Worm (Caenorhabditis elegans) whole organism, mixed stage, embryonic: ENCODE measurements around the gene C37H5.13.
A peak's percentile ranks its signal among the peaks of the same experiment; 100 is the strongest.

Source experiments
- M03D4.4 ChIP-seq: sonication (generic microtip); optimal IDR thresholded peaks from 2 replicates; lab custom pipeline; 2017; ENCODE audit warnings: mild to moderate bottlenecking, missing genetic modification characterization, missing compliant biosample characterization
- bed-3 ChIP-seq: fragments of 200-800 bp; sonication (Bioruptor generic); optimal IDR thresholded peaks from 3 replicates; lab custom pipeline; 2018; ENCODE audit warnings: mild to moderate bottlenecking, missing genetic modification characterization, moderate library complexity, missing compliant biosample characterization
- blmp-1 ChIP-seq: fragments of 150-350 bp; optimal IDR thresholded peaks from 2 replicates; lab custom pipeline; 2014; ENCODE audit warnings: missing biosample characterization, missing genetic modification characterization
- ceh-39 ChIP-seq: fragments of 150-350 bp; optimal IDR thresholded peaks from 2 replicates; lab custom pipeline; 2014; ENCODE audit warnings: missing biosample characterization, missing genetic modification characterization
- ceh-43 ChIP-seq: fragments of 200-800 bp; sonication (Bioruptor generic); optimal IDR thresholded peaks from 2 replicates; lab custom pipeline; 2018; ENCODE audit warnings: mild to moderate bottlenecking, missing genetic modification characterization, moderate library complexity, missing compliant biosample characterization
- ceh-83 ChIP-seq: fragments of 200-800 bp; sonication (Bioruptor generic); optimal IDR thresholded peaks from 2 replicates; lab custom pipeline; 2018; ENCODE audit warnings: mild to moderate bottlenecking, missing genetic modification characterization, missing compliant biosample characterization
- ces-1 ChIP-seq: fragments of 150-350 bp; optimal IDR thresholded peaks from 2 replicates; lab custom pipeline; 2014; ENCODE audit warnings: missing biosample characterization, missing genetic modification reagents, missing genetic modification characterization
- cnd-1 ChIP-seq: fragments of 200-800 bp; sonication (Bioruptor generic); optimal IDR thresholded peaks from 2 replicates; lab custom pipeline; 2018; ENCODE audit warnings: mild to moderate bottlenecking, missing genetic modification characterization, missing compliant biosample characterization
- drap-1 ChIP-seq: fragments of 200-800 bp; sonication (Bioruptor generic); optimal IDR thresholded peaks from 3 replicates; lab custom pipeline; 2018; ENCODE audit warnings: mild to moderate bottlenecking, missing genetic modification characterization, missing compliant biosample characterization
- elt-1 ChIP-seq: sonication (generic microtip); optimal IDR thresholded peaks from 2 replicates; lab custom pipeline; 2017; ENCODE audit warnings: missing genetic modification characterization, mild to moderate bottlenecking, missing compliant biosample characterization, antibody characterized with exemption, moderate library complexity, borderline replicate concordance; ENCODE audit not compliant: insufficient read depth
- elt-3 ChIP-seq: fragments of 150-350 bp; optimal IDR thresholded peaks from 2 replicates; lab custom pipeline; 2014; ENCODE audit warnings: missing biosample characterization, missing genetic modification characterization
- flh-1 ChIP-seq: fragments of 200-800 bp; sonication (Bioruptor generic); optimal IDR thresholded peaks from 2 replicates; lab custom pipeline; 2018; ENCODE audit warnings: mild to moderate bottlenecking, missing genetic modification characterization, moderate library complexity, missing compliant biosample characterization
- ham-2 ChIP-seq: fragments of 200-800 bp; sonication (Bioruptor generic); optimal IDR thresholded peaks from 2 replicates; lab custom pipeline; 2018; ENCODE audit warnings: mild to moderate bottlenecking, missing genetic modification characterization, missing compliant biosample characterization
- hlh-1 ChIP-seq: fragments of 150-350 bp; optimal IDR thresholded peaks from 2 replicates; lab custom pipeline; 2014; ENCODE audit warnings: missing biosample characterization, missing genetic modification reagents, missing genetic modification characterization
- lin-13 ChIP-seq: fragments of 150-350 bp; optimal IDR thresholded peaks from 2 replicates; lab custom pipeline; 2014; ENCODE audit warnings: missing biosample characterization, missing genetic modification characterization
- lin-32 ChIP-seq: fragments of 200-800 bp; sonication (Bioruptor generic); optimal IDR thresholded peaks from 2 replicates; lab custom pipeline; 2018; ENCODE audit warnings: mild to moderate bottlenecking, missing genetic modification characterization, missing compliant biosample characterization
- lsy-2 ChIP-seq: fragments of 150-350 bp; optimal IDR thresholded peaks from 2 replicates; lab custom pipeline; 2014; ENCODE audit warnings: missing biosample characterization, missing genetic modification characterization
- mab-5 ChIP-seq: fragments of 150-350 bp; optimal IDR thresholded peaks from 2 replicates; lab custom pipeline; 2014; ENCODE audit warnings: missing biosample characterization, missing genetic modification characterization
- mep-1 ChIP-seq: fragments of 150-350 bp; optimal IDR thresholded peaks from 2 replicates; lab custom pipeline; 2017; ENCODE audit warnings: missing biosample characterization, missing genetic modification reagents, missing genetic modification characterization, inconsistent platforms
- mls-2 ChIP-seq: sonication (generic microtip); optimal IDR thresholded peaks from 2 replicates; lab custom pipeline; 2016; ENCODE audit warnings: mild to moderate bottlenecking, missing genetic modification characterization, moderate library complexity, missing compliant biosample characterization
- nhr-12 ChIP-seq: fragments of 150-350 bp; optimal IDR thresholded peaks from 2 replicates; lab custom pipeline; 2014; ENCODE audit warnings: missing biosample characterization, missing genetic modification characterization
- nhr-2 ChIP-seq: fragments of 150-350 bp; optimal IDR thresholded peaks from 2 replicates; lab custom pipeline; 2014; ENCODE audit warnings: missing biosample characterization, missing genetic modification characterization
- nhr-237 ChIP-seq: fragments of 150-350 bp; optimal IDR thresholded peaks from 2 replicates; lab custom pipeline; 2014; ENCODE audit warnings: missing biosample characterization, missing genetic modification characterization
- nhr-28 ChIP-seq: fragments of 150-350 bp; optimal IDR thresholded peaks from 2 replicates; lab custom pipeline; 2014; ENCODE audit warnings: missing biosample characterization, missing genetic modification characterization
- nhr-76 ChIP-seq: sonication (generic microtip); optimal IDR thresholded peaks from 2 replicates; lab custom pipeline; 2017; ENCODE audit warnings: missing biosample characterization, missing genetic modification characterization
- pha-4 ChIP-seq: fragments of 150-350 bp; optimal IDR thresholded peaks from 2 replicates; lab custom pipeline; 2018; ENCODE audit warnings: missing biosample characterization, missing genetic modification reagents, missing genetic modification characterization
- sem-2 ChIP-seq: fragments of 200-800 bp; sonication (Bioruptor generic); optimal IDR thresholded peaks from 2 replicates; lab custom pipeline; 2018; ENCODE audit warnings: mild to moderate bottlenecking, missing genetic modification characterization, missing compliant biosample characterization
- snpc-4 ChIP-seq: fragments of 150-350 bp; optimal IDR thresholded peaks from 2 replicates; lab custom pipeline; 2014; ENCODE audit warnings: missing biosample characterization, missing genetic modification characterization
- sptf-1 ChIP-seq: sonication (generic microtip); optimal IDR thresholded peaks from 2 replicates; lab custom pipeline; 2017; ENCODE audit warnings: mild to moderate bottlenecking, missing genetic modification characterization, moderate library complexity, missing compliant biosample characterization
- unc-120 ChIP-seq: sonication (generic microtip); optimal IDR thresholded peaks from 2 replicates; lab custom pipeline; 2017; ENCODE audit warnings: missing genetic modification characterization, missing compliant biosample characterization; ENCODE audit not compliant: poor library complexity, severe bottlenecking
- unc-39 ChIP-seq: fragments of 150-350 bp; optimal IDR thresholded peaks from 2 replicates; lab custom pipeline; 2014; ENCODE audit warnings: missing biosample characterization, missing genetic modification characterization
- unc-62 ChIP-seq: fragments of 150-350 bp; optimal IDR thresholded peaks from 2 replicates; lab custom pipeline; 2014; ENCODE audit warnings: missing biosample characterization, missing genetic modification reagents, missing genetic modification characterization
- zip-8 ChIP-seq: fragments of 150-350 bp; optimal IDR thresholded peaks from 2 replicates; lab custom pipeline; 2014; ENCODE audit warnings: missing biosample characterization, missing genetic modification characterization
- ztf-11 ChIP-seq: fragments of 150-350 bp; optimal IDR thresholded peaks from 2 replicates; lab custom pipeline; 2014; ENCODE audit warnings: missing biosample characterization, missing genetic modification characterization

Gene C37H5.13

ce11 chrV:4867535-4867934 lies 4.8 kb upstream of the C37H5.13 start:
- no peak for TF ChIP-seq flh-1 (GFP tag; lab: Kevin White, UChicago)
- TF ChIP-seq unc-62 (GFP tag; lab: Kevin White, UChicago), result no peak
- no peak for TF ChIP-seq unc-120 (tag; lab: Kevin White, UChicago)
- TF ChIP-seq zip-8 (tag; lab: Kevin White, UChicago), result no peak

- TF ChIP-seq ceh-83 (GFP tag; lab: Kevin White, UChicago) (no peak), nhr-237 (tag; lab: Kevin White, UChicago) (no peak), flh-1 (GFP tag; lab: Kevin White, UChicago) (no peak), lin-32 (GFP tag; lab: Kevin White, UChicago) (no peak), ceh-43 (GFP tag; lab: Kevin White, UChicago) (no peak), drap-1 (GFP tag; lab: Kevin White, UChicago) (no peak), mab-5 (tag; lab: Kevin White, UChicago) (no peak), unc-39 (tag; lab: Kevin White, UChicago) (no peak), cnd-1 (tag; lab: Kevin White, UChicago) (no peak), mls-2 (tag; lab: Kevin White, UChicago) (no peak), unc-120 (tag; lab: Kevin White, UChicago) (no peak), M03D4.4 (no peak), pha-4 (tag; lab: Kevin White, UChicago) (no peak), ces-1 (GFP tag; lab: Kevin White, UChicago) (no peak), blmp-1 (tag; lab: Kevin White, UChicago) (no peak)
Observed at ce11 chrV:4865364-4865763, 2.6 kb upstream of the C37H5.13 start, which contains the start of gene srd-32. Gene srd-32, plus strand, starts transcription at chrV:4865664.

- TF ChIP-seq nhr-12, result no peak
- no peak for TF ChIP-seq zip-8 (tag; lab: Kevin White, UChicago)
- TF ChIP-seq mep-1 (tag; lab: Kevin White, UChicago), result no peak
- no peak for TF ChIP-seq nhr-28 (tag; lab: Kevin White, UChicago)
- no peak for TF ChIP-seq hlh-1
- no peak for TF ChIP-seq mls-2 (tag; lab: Kevin White, UChicago)
- TF ChIP-seq snpc-4 (tag; lab: Kevin White, UChicago), result no peak
- TF ChIP-seq lin-13 (tag; lab: Kevin White, UChicago), result no peak
- no peak for TF ChIP-seq sptf-1 (tag; lab: Kevin White, UChicago)
- TF ChIP-seq unc-62 (GFP tag; lab: Kevin White, UChicago), result no peak
- TF ChIP-seq pha-4 (tag; lab: Kevin White, UChicago), result no peak
- no peak for TF ChIP-seq nhr-237 (tag; lab: Kevin White, UChicago)
Observed at ce11 chrV:4864330-4864729, 1.6 kb upstream of the C37H5.13 start.

ce11 chrV:4860525-4860924 lies 2.2 kb downstream of the C37H5.13 start:
- no peak for TF ChIP-seq mab-5 (tag; lab: Kevin White, UChicago)
- TF ChIP-seq unc-120 (tag; lab: Kevin White, UChicago), result peak; percentile 20
- no peak for TF ChIP-seq lin-13 (tag; lab: Kevin White, UChicago)
- TF ChIP-seq nhr-2, result no peak
- peak; percentile 37 for TF ChIP-seq unc-62 (GFP tag; lab: Kevin White, UChicago)
- no peak for TF ChIP-seq ham-2 (GFP tag; lab: Kevin White, UChicago)
- TF ChIP-seq nhr-28 (tag; lab: Kevin White, UChicago), result no peak
- peak; percentile 39 for TF ChIP-seq ces-1 (GFP tag; lab: Kevin White, UChicago)
- TF ChIP-seq sptf-1 (tag; lab: Kevin White, UChicago), result peak; percentile 12
- TF ChIP-seq mep-1 (tag; lab: Kevin White, UChicago), result peak; percentile 13
- TF ChIP-seq blmp-1 (tag; lab: Kevin White, UChicago), result no peak
- TF ChIP-seq ztf-11, result no peak

- no peak for TF ChIP-seq ceh-39 (tag; lab: Kevin White, UChicago)
- no peak for TF ChIP-seq unc-120 (tag; lab: Kevin White, UChicago)
- no peak for TF ChIP-seq flh-1 (GFP tag; lab: Kevin White, UChicago)
- TF ChIP-seq nhr-12, result no peak
- TF ChIP-seq lsy-2 (tag; lab: Kevin White, UChicago), result no peak
- TF ChIP-seq mls-2 (tag; lab: Kevin White, UChicago), result no peak
- TF ChIP-seq unc-62 (GFP tag; lab: Kevin White, UChicago), result no peak
- no peak for TF ChIP-seq elt-3 (tag; lab: Kevin White, UChicago)
- no peak for TF ChIP-seq bed-3 (GFP tag; lab: Kevin White, UChicago)
- TF ChIP-seq zip-8 (tag; lab: Kevin White, UChicago), result no peak
- no peak for TF ChIP-seq ces-1 (GFP tag; lab: Kevin White, UChicago)
- TF ChIP-seq ztf-11, result no peak
- no peak for TF ChIP-seq nhr-76 (tag; lab: Kevin White, UChicago)
- TF ChIP-seq ham-2 (GFP tag; lab: Kevin White, UChicago), result no peak
- TF ChIP-seq hlh-1, result no peak
- no peak for TF ChIP-seq lin-32 (GFP tag; lab: Kevin White, UChicago)
- no peak for TF ChIP-seq elt-1 (tag; lab: Kevin White, UChicago)
- TF ChIP-seq nhr-28 (tag; lab: Kevin White, UChicago), result no peak
- TF ChIP-seq sem-2 (GFP tag; lab: Kevin White, UChicago), result no peak
Observed at ce11 chrV:4857561-4857960, 5.2 kb downstream of the C37H5.13 start.
